Fruit fly (Drosophila melanogaster): ENCODE results near the gene Ir76b.

- TF ChIP-seq CG8159 (tag; optimal IDR thresholded peaks at IDR 0.05) (no peak), CG8301 (tag; optimal IDR thresholded peaks at IDR 0.05) (no peak), EcR (GFP tag; optimal IDR thresholded peaks at IDR 0.05) (no peak), Snoo (tag; optimal IDR thresholded peaks at IDR 0.05) (no peak), gl (tag; optimal IDR thresholded peaks at IDR 0.05) (no peak)
Measured at dm6 chr3L:20127281-20127680, 15.9 kb upstream of the Ir76b start, which contains the start of gene CG7365.

Data from whole organism, pupa.